Fruit fly (Drosophila melanogaster) whole organism, embryonic: Measurements from ENCODE around the gene CG7914.

ENCODE experiments used
- Asciz ChIP-seq: fragments of 200-800 bp; sonication (Bioruptor generic); optimal IDR thresholded peaks from 2 replicates; lab custom pipeline; 2017; ENCODE audit warnings: missing biosample characterization, mild to moderate bottlenecking, missing genetic modification characterization, missing genetic modification reagents
- C15 ChIP-seq: fragments of 200-800 bp; sonication (Bioruptor generic); IDR thresholded peaks from 3 replicates; pipeline ENCODE4 v1.3.6; 2022; ENCODE audit warnings: missing biosample characterization, missing genetic modification characterization
- CG10565 ChIP-seq: fragments of 200-800 bp; sonication (Bioruptor generic); optimal IDR thresholded peaks from 3 replicates; lab custom pipeline; 2016; ENCODE audit warnings: missing biosample characterization, mild to moderate bottlenecking, missing genetic modification characterization
- CG11093 ChIP-seq: fragments of 200-800 bp; sonication (Bioruptor generic); IDR thresholded peaks from 3 replicates; pipeline ENCODE4 v1.3.6; 2022; ENCODE audit warnings: missing biosample characterization, missing genetic modification characterization
- CG11695 ChIP-seq: fragments of 200-800 bp; sonication (Bioruptor generic); IDR thresholded peaks from 3 replicates; pipeline ENCODE4 v1.3.6; 2022; ENCODE audit warnings: missing biosample characterization, missing genetic modification characterization
- CG13296 ChIP-seq: fragments of 200-800 bp; sonication (Bioruptor generic); optimal IDR thresholded peaks from 3 replicates; lab custom pipeline; 2018; ENCODE audit warnings: missing biosample characterization, mild to moderate bottlenecking, missing genetic modification characterization
- CG13624 ChIP-seq: fragments of 200-800 bp; sonication (Bioruptor generic); optimal IDR thresholded peaks from 2 replicates; lab custom pipeline; 2016; ENCODE audit warnings: missing biosample characterization, missing genetic modification characterization
- CG14860 ChIP-seq: fragments of 200-800 bp; sonication (Bioruptor generic); IDR thresholded peaks from 3 replicates; pipeline ENCODE4 v1.3.6; 2022; ENCODE audit warnings: missing biosample characterization, missing genetic modification characterization; ENCODE audit not compliant: partially characterized antibody
- CG1529 ChIP-seq: fragments of 200-800 bp; sonication (Bioruptor generic); optimal IDR thresholded peaks from 3 replicates; lab custom pipeline; 2018; ENCODE audit warnings: missing biosample characterization, missing genetic modification characterization
- CG2116 ChIP-seq: fragments of 200-800 bp; sonication (Bioruptor generic); optimal IDR thresholded peaks from 3 replicates; lab custom pipeline; 2018; ENCODE audit warnings: missing biosample characterization, mild to moderate bottlenecking, missing genetic modification characterization
- CG2875 ChIP-seq: fragments of 200-800 bp; sonication (Bioruptor generic); optimal IDR thresholded peaks from 2 replicates; lab custom pipeline; 2017; ENCODE audit warnings: missing biosample characterization, mild to moderate bottlenecking, missing genetic modification characterization, missing genetic modification reagents
- CG31224 ChIP-seq: fragments of 200-800 bp; sonication (Bioruptor generic); IDR thresholded peaks from 2 replicates; pipeline ENCODE4 v1.3.6; 2022; ENCODE audit warnings: missing biosample characterization, missing genetic modification characterization
- CG31388 ChIP-seq: fragments of 200-800 bp; sonication (Bioruptor generic); optimal IDR thresholded peaks from 2 replicates; lab custom pipeline; 2016; ENCODE audit warnings: missing biosample characterization, missing genetic modification characterization
- CG32772 ChIP-seq: fragments of 200-800 bp; sonication (Bioruptor generic); IDR thresholded peaks from 2 replicates; pipeline ENCODE4 v1.3.6; 2022; ENCODE audit warnings: missing biosample characterization, missing genetic modification characterization
- CG34224 ChIP-seq: fragments of 200-800 bp; sonication (Bioruptor generic); IDR thresholded peaks from 3 replicates; pipeline ENCODE4 v1.3.6; 2022; ENCODE audit warnings: missing biosample characterization, missing genetic modification characterization; ENCODE audit not compliant: partially characterized antibody
- CG4360 ChIP-seq: fragments of 200-800 bp; sonication (Bioruptor generic); IDR thresholded peaks from 2 replicates; pipeline ENCODE4 v1.3.6; 2022; ENCODE audit warnings: missing biosample characterization, missing genetic modification characterization
- CG5180 ChIP-seq: fragments of 200-800 bp; sonication (Bioruptor generic); optimal IDR thresholded peaks from 3 replicates; lab custom pipeline; 2017; ENCODE audit warnings: missing biosample characterization, missing genetic modification characterization, mild to moderate bottlenecking, moderate library complexity, missing genetic modification reagents
- CG6765 ChIP-seq: fragments of 200-800 bp; sonication (Bioruptor generic); optimal IDR thresholded peaks from 3 replicates; lab custom pipeline; 2017; ENCODE audit warnings: missing biosample characterization, mild to moderate bottlenecking, missing genetic modification characterization
- CG7271 ChIP-seq: fragments of 200-800 bp; sonication (Bioruptor generic); optimal IDR thresholded peaks from 2 replicates; lab custom pipeline; 2018; ENCODE audit warnings: missing biosample characterization, mild to moderate bottlenecking, missing genetic modification characterization, moderate library complexity
- CG9437 ChIP-seq: fragments of 200-800 bp; sonication (Bioruptor generic); optimal IDR thresholded peaks from 2 replicates; lab custom pipeline; 2018; ENCODE audit warnings: missing biosample characterization, mild to moderate bottlenecking, missing genetic modification characterization
- Chrac-16 ChIP-seq: fragments of 200-800 bp; sonication (Bioruptor generic); optimal IDR thresholded peaks from 3 replicates; lab custom pipeline; 2016; ENCODE audit warnings: missing biosample characterization, missing genetic modification characterization
- Doc3 ChIP-seq: fragments of 200-800 bp; sonication (Bioruptor generic); IDR thresholded peaks from 3 replicates; pipeline ENCODE4 v1.3.6; 2022; ENCODE audit warnings: missing biosample characterization, missing genetic modification characterization; ENCODE audit not compliant: partially characterized antibody
- Drgx ChIP-seq: fragments of 200-800 bp; sonication (Bioruptor generic); IDR thresholded peaks from 2 replicates; pipeline ENCODE4 v1.3.6; 2022; ENCODE audit warnings: missing biosample characterization, missing genetic modification characterization
- Elba2 ChIP-seq: fragments of 200-800 bp; sonication (Bioruptor generic); optimal IDR thresholded peaks from 3 replicates; lab custom pipeline; 2016; ENCODE audit warnings: missing biosample characterization, missing genetic modification characterization
- Gsc ChIP-seq: fragments of 200-800 bp; sonication (Bioruptor generic); IDR thresholded peaks from 2 replicates; pipeline ENCODE4 v1.3.6; 2022; ENCODE audit warnings: missing biosample characterization, missing genetic modification characterization
- HmgZ ChIP-seq: fragments of 200-800 bp; sonication (Bioruptor generic); optimal IDR thresholded peaks from 2 replicates; lab custom pipeline; 2018; ENCODE audit warnings: missing biosample characterization, mild to moderate bottlenecking, missing genetic modification characterization
- Hmx ChIP-seq: fragments of 200-800 bp; sonication (Bioruptor generic); optimal IDR thresholded peaks from 2 replicates; lab custom pipeline; 2016; ENCODE audit warnings: missing biosample characterization, missing genetic modification characterization
- Hsf ChIP-seq: fragments of 200-800 bp; sonication (Bioruptor generic); optimal IDR thresholded peaks from 3 replicates; lab custom pipeline; 2016; ENCODE audit warnings: missing biosample characterization, missing genetic modification characterization
- Lpt ChIP-seq: fragments of >200 bp; optimal IDR thresholded peaks from 2 replicates; lab custom pipeline; 2018; ENCODE audit warnings: missing biosample characterization, missing genetic modification characterization
- MTF-1 ChIP-seq: fragments of 200-800 bp; sonication (Bioruptor generic); optimal IDR thresholded peaks from 2 replicates; lab custom pipeline; 2018; ENCODE audit warnings: missing biosample characterization, mild to moderate bottlenecking, missing genetic modification characterization, borderline replicate concordance
- NfI ChIP-seq: fragments of 200-800 bp; sonication (Bioruptor generic); optimal IDR thresholded peaks from 3 replicates; lab custom pipeline; 2018; ENCODE audit warnings: missing biosample characterization, mild to moderate bottlenecking, missing genetic modification characterization, moderate library complexity
- Oaz ChIP-seq: fragments of 200-800 bp; sonication (Bioruptor generic); IDR thresholded peaks from 2 replicates; pipeline ENCODE4 v1.3.6; 2022; ENCODE audit warnings: missing biosample characterization, missing genetic modification characterization
- Ravus ChIP-seq: fragments of 200-800 bp; sonication (Bioruptor generic); IDR thresholded peaks from 2 replicates; pipeline ENCODE4 v1.3.6; 2022; ENCODE audit warnings: missing biosample characterization, missing genetic modification characterization
- Usf ChIP-seq: fragments of 200-800 bp; sonication (Bioruptor generic); optimal IDR thresholded peaks from 2 replicates; lab custom pipeline; 2017; ENCODE audit warnings: missing genotype, missing biosample characterization, missing genetic modification characterization
- bigmax ChIP-seq: fragments of 200-800 bp; sonication (Bioruptor generic); optimal IDR thresholded peaks from 2 replicates; lab custom pipeline; 2018; ENCODE audit warnings: missing biosample characterization, mild to moderate bottlenecking, missing genetic modification characterization
- cas ChIP-seq: fragments of 200-800 bp; sonication (Bioruptor generic); IDR thresholded peaks from 2 replicates; pipeline ENCODE4 v1.3.6; 2022; ENCODE audit warnings: missing biosample characterization, missing genetic modification characterization
- dan ChIP-seq: fragments of 200-800 bp; sonication (Bioruptor generic); IDR thresholded peaks from 2 replicates; pipeline ENCODE4 v1.3.6; 2022; ENCODE audit warnings: missing biosample characterization, missing genetic modification characterization
- dmrt99B ChIP-seq: fragments of 200-800 bp; sonication (Bioruptor generic); optimal IDR thresholded peaks from 2 replicates; lab custom pipeline; 2018; ENCODE audit warnings: missing biosample characterization, mild to moderate bottlenecking, missing genetic modification characterization, moderate library complexity
- eyg ChIP-seq: fragments of 200-800 bp; sonication (Bioruptor generic); optimal IDR thresholded peaks from 3 replicates; lab custom pipeline; 2016; ENCODE audit warnings: missing biosample characterization, missing genetic modification characterization
- fd96Cb ChIP-seq: fragments of 200-800 bp; sonication (Bioruptor generic); optimal IDR thresholded peaks from 2 replicates; lab custom pipeline; 2018; ENCODE audit warnings: missing biosample characterization, mild to moderate bottlenecking, missing genetic modification characterization, moderate library complexity
- gce ChIP-seq: fragments of 200-800 bp; sonication (Bioruptor generic); IDR thresholded peaks from 3 replicates; pipeline ENCODE4 v1.3.6; 2022; ENCODE audit warnings: missing biosample characterization, missing genetic modification characterization
- gt ChIP-seq: fragments of 200-800 bp; sonication (Bioruptor generic); IDR thresholded peaks from 2 replicates; pipeline ENCODE4 v1.3.6; 2022; ENCODE audit warnings: missing biosample characterization, missing genetic modification characterization
- hkb ChIP-seq, 2 experiments: fragments of 200-800 bp in 1 of 2; fragments of >200 bp in 1 of 2; sonication (Bioruptor generic) in 1 of 2; IDR thresholded peaks in 1 of 2; optimal IDR thresholded peaks in 1 of 2; 2 replicates each; pipeline versions ENCODE4 v1.3.6 to Lab custom; 2017 to 2022; ENCODE audit warnings: missing biosample characterization in 1 of 2, missing genetic modification characterization in 1 of 2
- kah ChIP-seq: fragments of 200-800 bp; sonication (Bioruptor generic); optimal IDR thresholded peaks from 2 replicates; lab custom pipeline; 2018; ENCODE audit warnings: missing biosample characterization, mild to moderate bottlenecking, missing genetic modification characterization
- lab ChIP-seq: fragments of 200-800 bp; sonication (Bioruptor generic); optimal IDR thresholded peaks from 3 replicates; lab custom pipeline; 2017; ENCODE audit warnings: missing biosample characterization, missing genetic modification characterization, mild to moderate bottlenecking, moderate library complexity, missing genetic modification reagents
- p53 ChIP-seq: fragments of 200-800 bp; sonication (Bioruptor generic); optimal IDR thresholded peaks from 2 replicates; lab custom pipeline; 2016; ENCODE audit warnings: missing biosample characterization, missing genetic modification characterization
- pnt ChIP-seq: fragments of 200-800 bp; sonication (Bioruptor generic); optimal IDR thresholded peaks from 3 replicates; lab custom pipeline; 2016; ENCODE audit warnings: missing biosample characterization, missing genetic modification characterization
- sisA ChIP-seq: fragments of 200-800 bp; sonication (Bioruptor generic); IDR thresholded peaks from 2 replicates; pipeline ENCODE4 v1.3.6; 2022; ENCODE audit warnings: missing biosample characterization, missing genetic modification characterization
- unc-4 ChIP-seq: fragments of 200-800 bp; sonication (Bioruptor generic); IDR thresholded peaks from 2 replicates; pipeline ENCODE4 v1.3.6; 2022; ENCODE audit warnings: missing biosample characterization, missing genetic modification characterization; ENCODE audit not compliant: partially characterized antibody
- usp ChIP-seq: fragments of >200 bp; optimal IDR thresholded peaks from 2 replicates; lab custom pipeline; 2017; ENCODE audit warnings: missing biosample characterization, missing genetic modification characterization

CG7914 gene

dm6 chrX:19155922-19156437 is 37.3 kb downstream of the CG7914 start (continued):
- peak; percentile 34; the same call in 1 of the 2 replicates for TF ChIP-seq cas (GFP tag; lab: Robert Waterston, UW)
- no peak for TF ChIP-seq gce (GFP tag; lab: Robert Waterston, UW)
- peak; percentile 76 for TF ChIP-seq CG1529 (GFP tag; lab: Kevin White, UChicago)
- no peak for TF ChIP-seq Hmx (GFP tag; lab: Kevin White, UChicago)
- TF ChIP-seq CG4360: peak; percentile 59; the same call in 1 of the 2 replicates
- peak; percentile 54 for TF ChIP-seq Asciz (GFP tag; lab: Kevin White, UChicago)
- peak; percentile 54 for TF ChIP-seq Hsf
- TF ChIP-seq eyg (GFP tag; lab: Kevin White, UChicago): no peak
- TF ChIP-seq MTF-1 (GFP tag; lab: Kevin White, UChicago): peak; percentile 61
- TF ChIP-seq Doc3 (GFP tag; lab: Robert Waterston, UW): no peak
- TF ChIP-seq CG6765: no peak
- TF ChIP-seq CG32772 (GFP tag; lab: Robert Waterston, UW): peak; percentile 82
- TF ChIP-seq Ravus (GFP tag; lab: Robert Waterston, UW): no peak; the same call in 1 of the 2 replicates
- peak; percentile 79 for TF ChIP-seq CG7271 (tag; lab: Kevin White, UChicago)
- no peak for TF ChIP-seq CG34224 (GFP tag; lab: Robert Waterston, UW)
- peak; percentile 75; the same call in 2 of the 3 replicates for TF ChIP-seq CG11695 (GFP tag; lab: Robert Waterston, UW)
- no peak for TF ChIP-seq Oaz
- TF ChIP-seq CG14860 (GFP tag; lab: Robert Waterston, UW): no peak
- no peak for TF ChIP-seq hkb (optimal IDR thresholded peaks at IDR 0.05; lab: Kevin White, UChicago)
- TF ChIP-seq hkb (GFP tag; IDR thresholded peaks at IDR 0.05; lab: Robert Waterston, UW): peak; percentile 82
- no peak for TF ChIP-seq p53 (GFP tag; lab: Kevin White, UChicago)
- peak; percentile 78 for TF ChIP-seq dan (GFP tag; lab: Robert Waterston, UW)
- TF ChIP-seq unc-4: no peak
- TF ChIP-seq Gsc (GFP tag; lab: Robert Waterston, UW): peak; percentile 51
- TF ChIP-seq CG31388 (GFP tag; lab: Kevin White, UChicago): peak; percentile 51
- TF ChIP-seq CG2875 (GFP tag; lab: Kevin White, UChicago): peak; percentile 82
- TF ChIP-seq Elba2: peak; percentile 67
- peak; percentile 23 for TF ChIP-seq pnt (GFP tag; lab: Kevin White, UChicago)
- no peak for TF ChIP-seq Lpt (GFP tag; lab: Kevin White, UChicago)
- peak; percentile 60 for TF ChIP-seq CG13296
- TF ChIP-seq CG11093 (GFP tag; lab: Robert Waterston, UW): peak; percentile 67; the same call in 2 of the 3 replicates
- peak; percentile 69 for TF ChIP-seq sisA (GFP tag; lab: Robert Waterston, UW)
- peak; percentile 75 for TF ChIP-seq CG31224
- TF ChIP-seq bigmax (GFP tag; lab: Kevin White, UChicago): no peak
- peak; percentile 60 for TF ChIP-seq CG9437 (GFP tag; lab: Kevin White, UChicago)
- TF ChIP-seq kah (GFP tag; lab: Kevin White, UChicago): peak; percentile 55
- peak; percentile 82 for TF ChIP-seq lab (GFP tag; lab: Kevin White, UChicago)
- no peak for TF ChIP-seq usp (GFP tag; lab: Kevin White, UChicago)
- TF ChIP-seq C15 (GFP tag; lab: Robert Waterston, UW): peak; percentile 24; the same call in 1 of the 3 replicates
- TF ChIP-seq gt (GFP tag; lab: Robert Waterston, UW): peak; percentile 52; the same call in 1 of the 2 replicates
- no peak for TF ChIP-seq CG13624
- peak; percentile 71 for TF ChIP-seq Usf (GFP tag; lab: Kevin White, UChicago)
- TF ChIP-seq fd96Cb (tag; lab: Kevin White, UChicago): peak; percentile 81
- TF ChIP-seq CG2116: peak; percentile 39
- peak; percentile 80 for TF ChIP-seq dmrt99B
- TF ChIP-seq Chrac-16 (GFP tag; lab: Kevin White, UChicago): peak; percentile 85
- peak; percentile 65 for TF ChIP-seq NfI
- peak; percentile 63 for TF ChIP-seq CG5180 (GFP tag; lab: Kevin White, UChicago)
- peak; percentile 50 for TF ChIP-seq HmgZ
- no peak for TF ChIP-seq CG10565 (GFP tag; lab: Kevin White, UChicago)
- TF ChIP-seq Drgx: peak; percentile 84
